Fruit fly (Drosophila melanogaster) whole organism, embryonic: ENCODE results near the gene NijB.

Source experiments
- Abd-B ChIP-seq: fragments of 200-800 bp; sonication (Bioruptor generic); optimal IDR thresholded peaks from 2 replicates; lab custom pipeline; 2018; ENCODE audit warnings: missing biosample characterization, mild to moderate bottlenecking, missing genetic modification characterization, moderate library complexity
- Adf1 ChIP-seq: fragments of 200-800 bp; sonication (Bioruptor generic); IDR thresholded peaks from 2 replicates; pipeline ENCODE4 v1.3.6; 2022; ENCODE audit warnings: missing biosample characterization, missing genetic modification characterization
- Aef1 ChIP-seq: fragments of 200-800 bp; sonication (Bioruptor generic); IDR thresholded peaks from 3 replicates; pipeline ENCODE4 v1.3.6; 2022; ENCODE audit warnings: missing biosample characterization, missing genetic modification characterization
- Antp ChIP-seq: fragments of 200-800 bp; sonication (Bioruptor generic); optimal IDR thresholded peaks from 3 replicates; lab custom pipeline; 2016; ENCODE audit warnings: missing biosample characterization, missing genetic modification characterization
- Atf6 ChIP-seq: fragments of 200-800 bp; sonication (Bioruptor generic); IDR thresholded peaks from 2 replicates; pipeline ENCODE4 v1.3.6; 2022; ENCODE audit warnings: missing biosample characterization, missing genetic modification characterization
- B-H1 ChIP-seq: fragments of 200-800 bp; sonication (Bioruptor generic); IDR thresholded peaks from 3 replicates; pipeline ENCODE4 v1.3.6; 2022; ENCODE audit warnings: missing biosample characterization, missing genetic modification characterization
- Bgb ChIP-seq: fragments of 200-800 bp; sonication (Bioruptor generic); IDR thresholded peaks from 2 replicates; pipeline ENCODE4 v1.3.6; 2022; ENCODE audit warnings: missing biosample characterization, missing genetic modification characterization; ENCODE audit not compliant: partially characterized antibody
- CG10366 ChIP-seq: fragments of 200-800 bp; sonication (Bioruptor generic); IDR thresholded peaks from 2 replicates; pipeline ENCODE4 v1.3.6; 2022; ENCODE audit warnings: missing biosample characterization, missing genetic modification characterization
- CG12219 ChIP-seq: fragments of 200-800 bp; sonication (Bioruptor generic); optimal IDR thresholded peaks from 3 replicates; lab custom pipeline; 2018; ENCODE audit warnings: missing biosample characterization, mild to moderate bottlenecking, missing genetic modification characterization
- CG12299 ChIP-seq: fragments of 200-800 bp; sonication (Bioruptor generic); optimal IDR thresholded peaks from 2 replicates; lab custom pipeline; 2018; ENCODE audit warnings: missing biosample characterization, mild to moderate bottlenecking, missing genetic modification characterization
- CG12391 ChIP-seq: fragments of 200-800 bp; sonication (Bioruptor generic); optimal IDR thresholded peaks from 3 replicates; lab custom pipeline; 2018; ENCODE audit warnings: missing biosample characterization, mild to moderate bottlenecking, missing genetic modification characterization, moderate library complexity
- CG12769 ChIP-seq: fragments of 200-800 bp; sonication (Bioruptor generic); optimal IDR thresholded peaks from 2 replicates; lab custom pipeline; 2019; ENCODE audit warnings: missing biosample characterization, mild to moderate bottlenecking, missing genetic modification characterization, moderate library complexity
- CG12942 ChIP-seq: fragments of 200-800 bp; sonication (Bioruptor generic); optimal IDR thresholded peaks from 3 replicates; lab custom pipeline; 2016; ENCODE audit warnings: missing biosample characterization, missing genetic modification characterization
- CG13894 ChIP-seq: fragments of 200-800 bp; sonication (Bioruptor generic); optimal IDR thresholded peaks from 3 replicates; lab custom pipeline; 2018; ENCODE audit warnings: missing biosample characterization, mild to moderate bottlenecking, missing genetic modification characterization, moderate library complexity
- CG14860 ChIP-seq: fragments of 200-800 bp; sonication (Bioruptor generic); IDR thresholded peaks from 3 replicates; pipeline ENCODE4 v1.3.6; 2022; ENCODE audit warnings: missing biosample characterization, missing genetic modification characterization; ENCODE audit not compliant: partially characterized antibody
- CG14965 ChIP-seq: fragments of 200-800 bp; sonication (Bioruptor generic); optimal IDR thresholded peaks from 2 replicates; lab custom pipeline; 2016; ENCODE audit warnings: missing biosample characterization, missing genetic modification characterization, borderline replicate concordance
- CG16815 ChIP-seq: fragments of 200-800 bp; sonication (Bioruptor generic); optimal IDR thresholded peaks from 3 replicates; lab custom pipeline; 2017; ENCODE audit warnings: missing biosample characterization, mild to moderate bottlenecking, missing genetic modification characterization
- CG31224 ChIP-seq: fragments of 200-800 bp; sonication (Bioruptor generic); IDR thresholded peaks from 2 replicates; pipeline ENCODE4 v1.3.6; 2022; ENCODE audit warnings: missing biosample characterization, missing genetic modification characterization
- CG3163 ChIP-seq: fragments of 200-800 bp; sonication (Bioruptor generic); optimal IDR thresholded peaks from 3 replicates; lab custom pipeline; 2016; ENCODE audit warnings: missing biosample characterization, missing genetic modification characterization
- CG32767 ChIP-seq: fragments of 200-800 bp; sonication (Bioruptor generic); IDR thresholded peaks from 2 replicates; pipeline ENCODE4 v1.3.6; 2022; ENCODE audit warnings: missing biosample characterization, missing genetic modification characterization
- CG3838 ChIP-seq: fragments of 200-800 bp; sonication (Bioruptor generic); optimal IDR thresholded peaks from 3 replicates; lab custom pipeline; 2016; ENCODE audit warnings: missing biosample characterization, missing genetic modification characterization
- CG7271 ChIP-seq: fragments of 200-800 bp; sonication (Bioruptor generic); optimal IDR thresholded peaks from 2 replicates; lab custom pipeline; 2018; ENCODE audit warnings: missing biosample characterization, mild to moderate bottlenecking, missing genetic modification characterization, moderate library complexity
- CG7372 ChIP-seq: fragments of 200-800 bp; sonication (Bioruptor generic); IDR thresholded peaks from 2 replicates; pipeline ENCODE4 v1.3.6; 2022; ENCODE audit warnings: missing biosample characterization, missing genetic modification characterization
- CG7556 ChIP-seq: fragments of 200-800 bp; sonication (Bioruptor generic); optimal IDR thresholded peaks from 2 replicates; lab custom pipeline; 2017; ENCODE audit warnings: missing biosample characterization, mild to moderate bottlenecking, missing genetic modification characterization
- CG9797 ChIP-seq: fragments of 200-800 bp; sonication (Bioruptor generic); optimal IDR thresholded peaks from 3 replicates; lab custom pipeline; 2018; ENCODE audit warnings: missing biosample characterization, mild to moderate bottlenecking, missing genetic modification characterization
- CkIIα-i1 ChIP-seq: fragments of 200-800 bp; sonication (Bioruptor generic); IDR thresholded peaks from 2 replicates; pipeline ENCODE4 v1.3.6; 2022; ENCODE audit warnings: missing biosample characterization, missing genetic modification characterization
- Dek ChIP-seq: fragments of 200-800 bp; sonication (Bioruptor generic); optimal IDR thresholded peaks from 3 replicates; lab custom pipeline; 2019; ENCODE audit warnings: missing biosample characterization, mild to moderate bottlenecking, missing genetic modification characterization, moderate library complexity
- Dfd ChIP-seq, 2 experiments: fragments of >200 bp; optimal IDR thresholded peaks; 2 replicates each; lab custom pipeline; 2017; ENCODE audit warnings: missing biosample characterization in 2 of 2, missing genetic modification characterization in 2 of 2
- E2f2 ChIP-seq: fragments of 200-800 bp; sonication (Bioruptor generic); IDR thresholded peaks from 2 replicates; pipeline ENCODE4 v1.3.6; 2022; ENCODE audit warnings: missing biosample characterization, missing genetic modification characterization
- Elba2 ChIP-seq: fragments of 200-800 bp; sonication (Bioruptor generic); optimal IDR thresholded peaks from 3 replicates; lab custom pipeline; 2016; ENCODE audit warnings: missing biosample characterization, missing genetic modification characterization
- GATAe ChIP-seq: fragments of 200-800 bp; sonication (Bioruptor generic); conservative IDR thresholded peaks from 2 replicates; pipeline ENCODE4 v1.3.6; 2022; ENCODE audit warnings: missing biosample characterization, missing genetic modification characterization
- H2.0 ChIP-seq: fragments of 200-800 bp; sonication (Bioruptor generic); IDR thresholded peaks from 2 replicates; pipeline ENCODE4 v1.3.6; 2022; ENCODE audit warnings: missing biosample characterization, missing genetic modification characterization
- HmgZ ChIP-seq: fragments of 200-800 bp; sonication (Bioruptor generic); optimal IDR thresholded peaks from 2 replicates; lab custom pipeline; 2018; ENCODE audit warnings: missing biosample characterization, mild to moderate bottlenecking, missing genetic modification characterization
- Med ChIP-seq: fragments of 200-800 bp; sonication (Bioruptor generic); peaks from one replicate; lab custom pipeline; 2016; ENCODE audit warnings: missing biosample characterization, missing genetic modification characterization, mild to moderate bottlenecking, inconsistent platforms, moderate library complexity
- NK7.1 ChIP-seq: fragments of 200-800 bp; sonication (Bioruptor generic); optimal IDR thresholded peaks from 3 replicates; lab custom pipeline; 2016; ENCODE audit warnings: missing biosample characterization, missing genetic modification characterization
- Oli ChIP-seq: fragments of 200-800 bp; sonication (Bioruptor generic); optimal IDR thresholded peaks from 2 replicates; lab custom pipeline; 2018; ENCODE audit warnings: missing biosample characterization, mild to moderate bottlenecking, missing genetic modification characterization, moderate library complexity
- Sry-β ChIP-seq: fragments of 200-800 bp; sonication (Bioruptor generic); optimal IDR thresholded peaks from 2 replicates; lab custom pipeline; 2018; ENCODE audit warnings: missing biosample characterization, mild to moderate bottlenecking, missing genetic modification characterization, moderate library complexity
- danr ChIP-seq: fragments of 200-800 bp; sonication (Bioruptor generic); IDR thresholded peaks from 2 replicates; pipeline ENCODE4 v1.3.6; 2022; ENCODE audit warnings: missing biosample characterization, missing genetic modification characterization
- esg ChIP-seq: fragments of 200-800 bp; sonication (Bioruptor generic); conservative IDR thresholded peaks from 2 replicates; pipeline ENCODE4 v1.3.6; 2022; ENCODE audit warnings: missing biosample characterization, missing genetic modification characterization
- gcm ChIP-seq: fragments of 200-800 bp; sonication (Bioruptor generic); optimal IDR thresholded peaks from 2 replicates; lab custom pipeline; 2019; ENCODE audit warnings: missing biosample characterization, mild to moderate bottlenecking, missing genetic modification characterization, moderate library complexity
- lov ChIP-seq, 2 experiments: fragments of 200-800 bp in 1 of 2; fragments of >200 bp in 1 of 2; sonication (Bioruptor generic) in 1 of 2; IDR thresholded peaks in 1 of 2; optimal IDR thresholded peaks in 1 of 2; 2 replicates in 1 of 2; 3 replicates in 1 of 2; pipeline versions ENCODE4 v1.3.6 to Lab custom; 2017 to 2022; ENCODE audit warnings: missing biosample characterization in 1 of 2, missing genetic modification characterization in 1 of 2
- sima ChIP-seq: fragments of 200-800 bp; sonication (Bioruptor generic); optimal IDR thresholded peaks from 2 replicates; lab custom pipeline; 2016; ENCODE audit warnings: missing biosample characterization, missing genetic modification characterization
- tap ChIP-seq: fragments of 200-800 bp; optimal IDR thresholded peaks from 3 replicates; lab custom pipeline; 2019; ENCODE audit warnings: missing biosample characterization, mild to moderate bottlenecking, missing genetic modification characterization, moderate library complexity
- tgo ChIP-seq: fragments of 200-800 bp; sonication (Bioruptor generic); IDR thresholded peaks from 3 replicates; pipeline ENCODE4 v1.3.6; 2022; ENCODE audit warnings: missing biosample characterization, missing genetic modification characterization
- tll ChIP-seq, 2 experiments: fragments of 200-800 bp in 1 of 2; fragments of >200 bp in 1 of 2; sonication (Bioruptor generic) in 1 of 2; optimal IDR thresholded peaks; 2 replicates each; lab custom pipeline; 2017 to 2019; ENCODE audit warnings: missing biosample characterization in 2 of 2, missing genetic modification characterization in 2 of 2, mild to moderate bottlenecking in 1 of 2, moderate library complexity in 1 of 2
- twi ChIP-seq: fragments of 200-800 bp; optimal IDR thresholded peaks from 2 replicates; lab custom pipeline; 2019; ENCODE audit warnings: missing biosample characterization, mild to moderate bottlenecking, missing genetic modification characterization, moderate library complexity
- yki ChIP-seq: fragments of >200 bp; optimal IDR thresholded peaks from 3 replicates; lab custom pipeline; 2018
- z ChIP-seq: fragments of 200-800 bp; sonication (Bioruptor generic); IDR thresholded peaks from 3 replicates; pipeline ENCODE4 v1.3.6; 2022; ENCODE audit warnings: missing biosample characterization, missing genetic modification characterization
- zfh2 ChIP-seq: fragments of 200-800 bp; sonication (Bioruptor generic); optimal IDR thresholded peaks from 2 replicates; lab custom pipeline; 2016; ENCODE audit warnings: missing biosample characterization, missing genetic modification characterization

The NijB gene

dm6 chr3L:18869035-18869826, 23.0 kb upstream of the NijB start, which contains the start of gene Grx1 (continued):
- TF ChIP-seq Oli (peak; percentile 22), CG12942 (no peak), Elba2 (GFP tag; lab: Kevin White, UChicago) (no peak), CG12219 (GFP tag; lab: Kevin White, UChicago) (peak; percentile 33), CG7271 (no peak), HmgZ (tag; lab: Kevin White, UChicago) (no peak), CkIIα-i1 (no peak), CG10366 (GFP tag; lab: Robert Waterston, UW) (no peak; the same call in 1 of the 2 replicates), tap (tag; lab: Kevin White, UChicago) (peak; percentile 61), CG12299 (tag; lab: Kevin White, UChicago) (no peak), gcm (peak; percentile 55), CG3838 (no peak), danr (no peak), CG7556 (peak; percentile 52), NK7.1 (GFP tag; lab: Kevin White, UChicago) (no peak), Atf6 (GFP tag; lab: Robert Waterston, UW) (no peak), Bgb (GFP tag; lab: Robert Waterston, UW) (no peak), CG14965 (no peak), z (no peak), CG3163 (GFP tag; lab: Kevin White, UChicago) (peak; percentile 17), esg (GFP tag; lab: Robert Waterston, UW) (no peak; the same call in 1 of the 2 replicates), Med (GFP tag; lab: Kevin White, UChicago) (peak; percentile 83), yki (lab: Kevin White, UChicago) (no peak), tgo (GFP tag; lab: Robert Waterston, UW) (peak; percentile 26; the same call in 1 of the 3 replicates), Aef1 (GFP tag; lab: Robert Waterston, UW) (no peak), Antp (no peak), CG12391 (tag; lab: Kevin White, UChicago) (peak; percentile 77), lov (optimal IDR thresholded peaks at IDR 0.05; lab: Kevin White, UChicago) (no peak), lov (GFP tag; IDR thresholded peaks at IDR 0.05; lab: Robert Waterston, UW) (no peak), CG32767 (no peak), B-H1 (GFP tag; lab: Robert Waterston, UW) (no peak), zfh2 (peak; percentile 23), sima (GFP tag; lab: Kevin White, UChicago) (no peak), Adf1 (GFP tag; lab: Robert Waterston, UW) (no peak; the same call in 1 of the 2 replicates), Dek (tag; lab: Kevin White, UChicago) (no peak), CG13894 (tag; lab: Kevin White, UChicago) (peak; percentile 35), E2f2 (GFP tag; lab: Robert Waterston, UW) (peak; percentile 45; the same call in 1 of the 2 replicates), H2.0 (GFP tag; lab: Robert Waterston, UW) (0 out of 2 replicates have a peak, but pooled peaks have one; percentile 20), tll (GFP tag; optimal IDR thresholded peaks at IDR 0.05; lab: Kevin White, UChicago) (peak in 1 of 2 experiments; percentile 45), CG7372 (no peak), CG16815 (GFP tag; lab: Kevin White, UChicago) (no peak), Abd-B (no peak), CG31224 (GFP tag; lab: Robert Waterston, UW) (no peak), CG14860 (GFP tag; lab: Robert Waterston, UW) (no peak), Dfd (GFP tag; optimal IDR thresholded peaks at IDR 0.05; lab: Kevin White, UChicago) (no peak), CG12769 (peak; percentile 6), GATAe (GFP tag; lab: Robert Waterston, UW) (peak; percentile 81), twi (tag; lab: Kevin White, UChicago) (peak; percentile 49), Sry-β (GFP tag; lab: Kevin White, UChicago) (no peak), CG9797 (GFP tag; lab: Kevin White, UChicago) (no peak)
